Worm (Caenorhabditis elegans): ENCODE data around the gene srx-22.

srx-22 gene

DNA sequence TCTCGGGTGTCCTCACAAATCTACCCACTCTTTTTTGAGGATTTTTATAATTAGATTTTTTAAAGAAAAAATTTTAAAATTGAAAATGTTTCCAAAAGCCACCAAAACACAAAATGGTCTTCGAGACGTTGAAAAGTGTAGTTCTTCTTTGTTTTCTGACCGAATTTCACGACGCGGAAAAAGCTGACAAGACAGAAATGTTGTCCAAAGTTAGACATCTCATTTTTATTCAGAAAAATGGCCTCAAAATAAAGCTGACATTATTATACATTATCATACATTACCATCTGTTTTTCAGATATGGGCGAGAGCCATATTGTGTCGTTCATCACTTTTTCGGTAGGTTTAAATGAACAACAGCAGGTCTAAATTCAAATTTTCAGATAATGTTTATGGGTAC, at the start of gene srx-22:
Gene srx-22, plus strand, starts transcription at position 301 of the 400 bp plus-strand sequence.
- TF ChIP-seq elt-2 (tag; optimal IDR thresholded peaks at IDR 0.05) (no peak), efl-1 (optimal IDR thresholded peaks at IDR 0.05) (no peak), efl-1 (GFP tag; optimal IDR thresholded peaks at IDR 0.05 in 1 of 2) (peak in 1 of 2 experiments; percentile 65), C16A3.4 (tag; optimal IDR thresholded peaks at IDR 0.05) (no peak)

- no peak for TF ChIP-seq nhr-11 (tag; optimal IDR thresholded peaks at IDR 0.05)
- no peak for TF ChIP-seq elt-2 (tag; optimal IDR thresholded peaks at IDR 0.05)
- no peak for TF ChIP-seq lin-39 (tag; optimal IDR thresholded peaks at IDR 0.05)
- TF ChIP-seq unc-62 (GFP tag; optimal IDR thresholded peaks at IDR 0.05), result no peak
- no peak for TF ChIP-seq mdl-1 (tag; optimal IDR thresholded peaks at IDR 0.05)
- TF ChIP-seq vab-15 (tag; optimal IDR thresholded peaks at IDR 0.05), result no peak
- TF ChIP-seq lin-13 (GFP tag; optimal IDR thresholded peaks at IDR 0.05), result no peak
- TF ChIP-seq unc-30 (tag; optimal IDR thresholded peaks at IDR 0.05), result no peak
- no peak for TF ChIP-seq nhr-76 (tag; optimal IDR thresholded peaks at IDR 0.05)
- no peak for TF ChIP-seq nhr-19 (GFP tag; conservative IDR thresholded peaks at IDR 0.05)
- peak; percentile 30 for TF ChIP-seq snu-23 (GFP tag; optimal IDR thresholded peaks at IDR 0.05)
- TF ChIP-seq tbx-2 (tag; optimal IDR thresholded peaks at IDR 0.05), result no peak
- TF ChIP-seq lin-35 (GFP tag; optimal IDR thresholded peaks at IDR 0.05), result peak in 1 of 2 experiments; percentile 32
- TF ChIP-seq nhr-20 (tag; optimal IDR thresholded peaks at IDR 0.05), result peak; percentile 29
- no peak for TF ChIP-seq ceh-63 (GFP tag; optimal IDR thresholded peaks at IDR 0.05)
- no peak for TF ChIP-seq hlh-17 (GFP tag; optimal IDR thresholded peaks at IDR 0.05; ENCODE audit: borderline replicate concordance)
- TF ChIP-seq elt-3 (tag; optimal IDR thresholded peaks at IDR 0.05), result no peak
- TF ChIP-seq swsn-7 (tag; optimal IDR thresholded peaks at IDR 0.05), result no peak
- TF ChIP-seq grh-1 (GFP tag; IDR thresholded peaks at IDR 0.05), result no peak
- no peak for TF ChIP-seq ztf-4 (tag; optimal IDR thresholded peaks at IDR 0.05)
- TF ChIP-seq tlp-1 (tag; optimal IDR thresholded peaks at IDR 0.05), result no peak
- TF ChIP-seq pax-3 (tag; optimal IDR thresholded peaks at IDR 0.05), result no peak
- TF ChIP-seq lin-14 (GFP tag; optimal IDR thresholded peaks at IDR 0.05), result no peak
- no peak for TF ChIP-seq fkh-10 (GFP tag; optimal IDR thresholded peaks at IDR 0.05)
- TF ChIP-seq mef-2 (tag; optimal IDR thresholded peaks at IDR 0.05), result no peak
- TF ChIP-seq efl-1 (optimal IDR thresholded peaks at IDR 0.05), result peak; percentile 11 to 22
- TF ChIP-seq efl-1 (GFP tag; optimal IDR thresholded peaks at IDR 0.05 in 1 of 2), result peak in 1 of 2 experiments; percentile 62
- TF ChIP-seq ets-5 (GFP tag; IDR thresholded peaks at IDR 0.05), result no peak
- TF ChIP-seq ama-1 (optimal IDR thresholded peaks at IDR 0.05), result no peak
- no peak for TF ChIP-seq dsc-1 (tag; optimal IDR thresholded peaks at IDR 0.05)
- TF ChIP-seq sup-37 (GFP tag; optimal IDR thresholded peaks at IDR 0.05), result no peak
- TF ChIP-seq snpc-4 (tag; optimal IDR thresholded peaks at IDR 0.05), result no peak
- TF ChIP-seq blmp-1 (tag; optimal IDR thresholded peaks at IDR 0.05), result no peak
- TF ChIP-seq mep-1 (tag; optimal IDR thresholded peaks at IDR 0.05), result no peak
- TF ChIP-seq nhr-12 (tag; optimal IDR thresholded peaks at IDR 0.05), result no peak
- no peak for TF ChIP-seq egl-13 (tag; optimal IDR thresholded peaks at IDR 0.05)
- TF ChIP-seq ces-1 (GFP tag; optimal IDR thresholded peaks at IDR 0.05), result no peak
Observed at ce11 chrV:631832-632231, 47.9 kb upstream of the srx-22 start.

ce11 chrV:634855-635254, 44.9 kb upstream of the srx-22 start, which contains the start of gene F48G7.10:
TSS of gene F48G7.10 (minus strand) at chrV:634955.
- TF ChIP-seq hpl-2 (GFP tag; optimal IDR thresholded peaks at IDR 0.05), result no peak
- TF ChIP-seq tlp-1 (tag; optimal IDR thresholded peaks at IDR 0.05), result no peak
- peak; percentile 58 for TF ChIP-seq nhr-85 (tag)

DNA sequence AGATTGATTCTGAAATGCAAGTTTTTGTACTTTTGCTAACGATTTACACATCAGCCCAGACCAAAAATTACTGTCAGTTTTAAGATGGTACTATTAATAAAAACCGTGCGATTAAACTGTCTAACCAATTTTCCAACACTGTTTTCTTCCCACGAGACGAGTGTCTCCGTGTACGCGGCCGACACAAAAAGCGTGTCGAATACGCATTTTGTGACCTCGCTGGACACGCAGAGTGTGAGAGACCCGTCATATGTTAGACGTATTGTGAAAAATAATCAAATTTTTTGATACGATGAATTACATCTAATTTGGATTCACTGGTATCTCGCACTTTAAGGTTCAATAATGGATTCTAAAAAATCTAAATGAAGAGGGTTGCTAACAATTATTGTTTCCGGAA, 44.1 kb upstream of the srx-22 start:
- TF ChIP-seq mdl-1 (tag; optimal IDR thresholded peaks at IDR 0.05) (peak in 1 of 2 experiments; percentile 47), nhr-76 (tag; optimal IDR thresholded peaks at IDR 0.05) (no peak), rnt-1 (tag; optimal IDR thresholded peaks at IDR 0.05) (no peak), nhr-71 (tag; optimal IDR thresholded peaks at IDR 0.05) (peak; percentile 27), mep-1 (tag; optimal IDR thresholded peaks at IDR 0.05) (no peak), dpl-1 (GFP tag; optimal IDR thresholded peaks at IDR 0.05) (no peak), ceh-88 (GFP tag; IDR thresholded peaks at IDR 0.05) (no peak), lin-39 (tag; optimal IDR thresholded peaks at IDR 0.05) (no peak), ces-1 (GFP tag; optimal IDR thresholded peaks at IDR 0.05) (no peak), pag-3 (tag; optimal IDR thresholded peaks at IDR 0.05; ENCODE audit: borderline replicate concordance, insufficient read depth) (no peak), fkh-10 (GFP tag; optimal IDR thresholded peaks at IDR 0.05) (no peak), tlp-1 (tag; optimal IDR thresholded peaks at IDR 0.05) (no peak), lsy-2 (tag; optimal IDR thresholded peaks at IDR 0.05) (peak in 1 of 2 experiments; percentile 10), sptf-1 (tag; optimal IDR thresholded peaks at IDR 0.05) (no peak), ceh-82 (tag; optimal IDR thresholded peaks at IDR 0.05) (no peak), pax-3 (tag; optimal IDR thresholded peaks at IDR 0.05) (no peak), fkh-8 (tag; optimal IDR thresholded peaks at IDR 0.05) (no peak), nhr-20 (tag; optimal IDR thresholded peaks at IDR 0.05) (peak; percentile 33), snu-23 (GFP tag; optimal IDR thresholded peaks at IDR 0.05) (peak; percentile 44)

Measured in whole organism, L1 larva.